Worm (Caenorhabditis elegans) whole organism, midembryonic: ENCODE measurements around the gene chmp-7.

Experiments
- T22C8.4 ChIP-seq: fragments of 200-800 bp; sonication (Bioruptor generic); IDR thresholded peaks from 2 replicates; pipeline ENCODE4 v1.3.6; 2022; ENCODE audit warnings: missing genetic modification characterization, missing compliant biosample characterization
- cog-1 ChIP-seq: sonication (generic microtip); optimal IDR thresholded peaks from 2 replicates; lab custom pipeline; 2016; ENCODE audit warnings: missing genetic modification characterization, missing compliant biosample characterization
- flt-1 ChIP-seq: fragments of 200-800 bp; sonication (Bioruptor generic); IDR thresholded peaks from 2 replicates; pipeline ENCODE4 v1.3.6; 2022; ENCODE audit warnings: missing genetic modification characterization, missing compliant biosample characterization
- klf-2 ChIP-seq: fragments of 200-800 bp; sonication (Bioruptor generic); conservative IDR thresholded peaks from 2 replicates; pipeline ENCODE4 v1.3.6; 2022; ENCODE audit warnings: missing genetic modification reagents, missing genetic modification characterization, missing compliant biosample characterization
- med-1 ChIP-seq: sonication (generic microtip); optimal IDR thresholded peaks from 2 replicates; lab custom pipeline; 2017; ENCODE audit warnings: missing genetic modification characterization, mild to moderate bottlenecking, missing compliant biosample characterization, antibody characterized with exemption, missing genetic modification reagents; ENCODE audit not compliant: insufficient read depth
- ref-1 ChIP-seq: fragments of 200-800 bp; sonication (Bioruptor generic); conservative IDR thresholded peaks from 2 replicates; pipeline ENCODE4 v1.3.6; 2022; ENCODE audit warnings: missing genetic modification reagents, missing genetic modification characterization, missing compliant biosample characterization
- tab-1 ChIP-seq: fragments of 200-800 bp; sonication (Bioruptor generic); IDR thresholded peaks from 2 replicates; pipeline ENCODE4 v1.3.6; 2022; ENCODE audit warnings: missing genetic modification characterization, missing compliant biosample characterization
- ztf-23 ChIP-seq: fragments of 200-800 bp; sonication (Bioruptor generic); IDR thresholded peaks from 2 replicates; pipeline ENCODE4 v1.3.6; 2022; ENCODE audit warnings: missing genetic modification reagents, missing genetic modification characterization, missing compliant biosample characterization
- ztf-29 ChIP-seq: fragments of 200-800 bp; sonication (Bioruptor generic); IDR thresholded peaks from 2 replicates; pipeline ENCODE4 v1.3.6; 2022; ENCODE audit warnings: missing genetic modification reagents, missing genetic modification characterization, missing compliant biosample characterization

Gene chmp-7

DNA sequence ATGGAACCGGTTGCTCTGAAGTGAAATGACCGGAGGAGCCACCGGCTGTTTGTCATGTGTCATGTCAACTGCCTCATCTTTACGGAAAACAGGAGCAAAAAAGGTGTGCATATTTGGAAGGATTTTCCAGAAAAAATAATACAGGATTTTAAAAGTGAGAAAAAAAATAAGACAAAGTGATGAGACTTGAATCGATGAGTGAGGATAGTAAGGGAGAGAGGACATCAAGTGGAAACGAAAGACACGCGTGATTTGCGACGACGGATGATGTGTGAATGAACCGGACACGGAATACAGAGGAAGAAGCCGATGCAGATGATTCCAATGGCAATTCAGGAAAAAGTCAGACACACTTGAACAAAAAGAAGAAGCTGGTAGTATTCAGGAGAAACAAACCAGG lies 30.5 kb upstream of the chmp-7 start:
- TF ChIP-seq med-1 (GFP tag; lab: Kevin White, UChicago) (no peak), klf-2 (GFP tag; lab: Robert Waterston, UW) (no peak), tab-1 (GFP tag; lab: Robert Waterston, UW) (no peak), ztf-23 (no peak), flt-1 (no peak), ref-1 (GFP tag; lab: Robert Waterston, UW) (no peak), T22C8.4 (GFP tag; lab: Robert Waterston, UW) (no peak), cog-1 (tag; lab: Kevin White, UChicago) (no peak), ztf-29 (GFP tag; lab: Robert Waterston, UW) (no peak)

DNA sequence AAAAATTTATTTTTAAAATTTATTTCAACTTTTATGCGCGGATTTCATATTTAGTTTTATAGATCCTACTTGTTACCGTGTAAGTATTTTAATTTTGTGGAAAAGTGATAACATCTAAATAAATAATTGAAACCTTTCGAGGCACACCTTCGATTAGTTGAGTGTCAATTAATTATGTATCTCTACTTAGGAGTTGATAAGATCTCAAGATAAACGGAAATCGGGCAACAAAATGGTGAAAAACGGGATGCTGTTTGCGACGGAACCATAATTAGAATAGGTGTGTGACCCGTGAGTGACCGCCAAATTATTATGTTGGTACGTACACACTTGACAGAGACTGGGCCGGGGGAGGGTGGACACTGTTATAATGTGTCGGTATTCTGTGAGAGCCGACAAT lies 28.4 kb upstream of the chmp-7 start:
- TF ChIP-seq klf-2 (GFP tag; lab: Robert Waterston, UW) (no peak), ref-1 (GFP tag; lab: Robert Waterston, UW) (no peak), med-1 (GFP tag; lab: Kevin White, UChicago) (no peak), cog-1 (tag; lab: Kevin White, UChicago) (no peak), T22C8.4 (GFP tag; lab: Robert Waterston, UW) (no peak)

DNA sequence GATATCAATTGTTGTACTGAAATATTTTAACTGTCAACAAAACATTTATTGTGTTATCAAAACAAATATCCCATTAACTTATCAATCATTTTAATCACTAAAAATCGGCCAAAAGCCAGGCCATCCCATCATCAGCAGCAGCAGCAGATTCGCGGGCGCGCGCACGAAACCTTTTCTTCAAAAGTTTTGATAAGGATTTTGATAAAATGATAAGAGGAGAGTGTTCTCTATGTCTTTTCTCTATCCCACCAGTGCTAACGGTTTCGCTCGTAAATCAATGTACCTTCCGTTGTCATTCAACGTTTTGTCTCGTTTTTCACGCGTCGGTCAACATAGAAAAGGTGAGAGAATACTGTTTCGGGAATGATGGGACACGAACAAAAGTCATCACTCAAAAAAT lies 26.7 kb upstream of the chmp-7 start:
- TF ChIP-seq klf-2 (GFP tag; lab: Robert Waterston, UW): no peak

DNA sequence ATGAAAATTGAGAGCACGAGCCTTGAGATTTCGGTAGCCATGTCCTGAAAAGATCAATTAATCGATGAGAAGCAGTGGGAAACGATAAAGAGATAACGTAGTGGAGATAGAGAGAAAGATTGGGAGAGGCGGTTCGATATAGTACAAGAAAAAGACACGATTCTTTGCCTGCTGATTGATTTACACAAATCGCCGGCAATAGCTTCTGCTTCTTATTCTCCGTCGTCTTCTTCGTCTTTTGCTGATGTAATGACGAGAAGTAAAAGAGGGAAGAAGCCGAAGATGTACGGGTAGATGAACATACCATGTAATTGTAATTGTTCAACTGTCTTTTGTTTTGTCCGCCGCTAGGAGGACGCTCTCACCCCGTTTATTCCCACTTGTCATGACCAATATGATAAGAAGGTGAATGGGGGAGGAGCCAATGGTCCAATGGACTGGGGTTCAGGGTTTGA lies 25.5 kb upstream of the chmp-7 start, which contains the start of gene F37B12.1:
Gene F37B12.1 (minus strand): TSS at position 51 of the 455 bp plus-strand sequence.
- TF ChIP-seq med-1 (GFP tag; lab: Kevin White, UChicago) (no peak), klf-2 (GFP tag; lab: Robert Waterston, UW) (no peak), T22C8.4 (GFP tag; lab: Robert Waterston, UW) (no peak), ref-1 (GFP tag; lab: Robert Waterston, UW) (no peak), cog-1 (tag; lab: Kevin White, UChicago) (no peak), flt-1 (no peak), tab-1 (GFP tag; lab: Robert Waterston, UW) (no peak), ztf-29 (GFP tag; lab: Robert Waterston, UW) (no peak), ztf-23 (no peak)

DNA sequence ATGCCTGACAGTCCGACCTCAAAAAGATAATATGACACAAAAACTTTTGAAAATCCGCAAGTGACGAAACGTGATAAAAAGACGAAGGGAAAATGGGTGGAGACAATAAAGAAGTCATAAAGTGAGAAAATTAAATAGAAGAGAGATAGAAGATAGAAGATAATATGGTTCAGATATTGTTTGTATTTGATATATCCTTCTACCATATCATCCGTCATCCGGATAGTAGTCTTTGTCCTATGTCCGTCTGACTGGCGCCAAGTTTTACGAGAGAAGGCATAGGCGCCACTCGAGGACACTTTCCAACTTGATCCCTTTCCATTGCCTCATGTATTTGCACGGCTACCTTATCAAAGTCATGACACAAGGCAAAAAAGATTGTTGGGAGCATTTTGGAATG lies 22.9 kb upstream of the chmp-7 start:
- no peak for TF ChIP-seq ztf-29 (GFP tag; lab: Robert Waterston, UW)
- no peak for TF ChIP-seq med-1 (GFP tag; lab: Kevin White, UChicago)
- TF ChIP-seq tab-1 (GFP tag; lab: Robert Waterston, UW): no peak

DNA sequence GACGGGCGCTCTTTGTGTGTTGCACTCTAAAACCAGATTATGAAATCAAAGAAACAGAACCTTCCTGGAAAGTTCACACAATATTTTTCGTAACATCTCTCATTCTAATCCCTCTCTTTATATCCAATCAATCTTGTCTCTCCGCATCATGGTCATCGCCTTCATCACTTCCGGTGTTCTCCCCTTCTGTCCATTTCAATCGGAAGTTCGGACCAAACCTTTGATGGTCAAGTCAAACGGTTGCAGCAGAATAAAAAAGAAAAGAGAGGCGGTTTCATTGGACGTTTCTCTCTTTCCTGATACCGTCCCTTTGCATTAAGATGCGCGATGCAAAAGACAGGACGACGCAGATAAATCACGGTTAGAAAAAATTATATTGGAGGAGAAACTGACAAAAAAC lies 21.7 kb upstream of the chmp-7 start:
- no peak for TF ChIP-seq med-1 (GFP tag; lab: Kevin White, UChicago)
- TF ChIP-seq flt-1: no peak
- TF ChIP-seq tab-1 (GFP tag; lab: Robert Waterston, UW): no peak
- no peak for TF ChIP-seq ztf-23
- no peak for TF ChIP-seq klf-2 (GFP tag; lab: Robert Waterston, UW)
- TF ChIP-seq ztf-29 (GFP tag; lab: Robert Waterston, UW): no peak
- TF ChIP-seq ref-1 (GFP tag; lab: Robert Waterston, UW): no peak
- no peak for TF ChIP-seq T22C8.4 (GFP tag; lab: Robert Waterston, UW)
- no peak for TF ChIP-seq cog-1 (tag; lab: Kevin White, UChicago)

DNA sequence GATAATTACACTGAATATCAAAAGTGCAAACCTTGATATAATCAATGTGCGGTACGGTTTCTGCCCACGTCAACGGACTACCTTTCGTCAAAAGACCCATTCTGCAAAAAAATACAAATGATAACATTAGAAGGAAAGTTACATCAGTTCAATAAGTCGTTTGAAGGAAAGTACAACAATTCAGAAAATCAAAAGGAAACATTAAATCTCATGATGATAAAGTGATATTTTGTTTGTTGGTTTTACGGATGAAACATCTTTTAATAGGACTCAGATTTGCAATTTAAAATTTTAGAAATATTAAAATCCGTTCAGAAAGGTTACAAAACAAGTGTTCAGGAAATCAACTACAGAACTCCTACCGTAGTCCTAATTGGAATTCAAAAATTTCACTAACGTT lies 16.6 kb upstream of the chmp-7 start, which contains the start of gene gcs-1:
Gene gcs-1 (minus strand): TSS at position 101 of the 400 bp plus-strand sequence.
- TF ChIP-seq med-1 (GFP tag; lab: Kevin White, UChicago) (no peak), T22C8.4 (GFP tag; lab: Robert Waterston, UW) (no peak), cog-1 (tag; lab: Kevin White, UChicago) (no peak), tab-1 (GFP tag; lab: Robert Waterston, UW) (no peak), ref-1 (GFP tag; lab: Robert Waterston, UW) (no peak), klf-2 (GFP tag; lab: Robert Waterston, UW) (no peak), ztf-29 (GFP tag; lab: Robert Waterston, UW) (no peak), flt-1 (no peak), ztf-23 (no peak)

DNA sequence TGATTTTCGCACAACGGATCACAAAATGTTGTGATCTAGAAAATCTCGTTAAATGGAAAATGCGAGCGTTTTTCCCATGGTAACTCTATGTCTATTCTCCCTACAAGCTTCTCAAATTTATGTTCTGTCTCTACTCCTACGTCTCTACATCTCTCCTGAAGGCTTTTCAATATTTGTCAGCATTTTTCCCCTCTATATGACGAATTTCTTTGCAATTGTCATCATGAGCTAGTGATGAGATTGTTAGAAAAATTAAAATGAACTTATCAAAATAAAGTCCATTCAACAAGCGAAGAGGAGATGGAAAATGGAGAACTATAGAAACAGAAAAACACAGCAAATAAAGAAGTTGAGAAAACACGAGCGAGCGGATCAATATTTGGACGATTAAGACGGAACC lies 16.0 kb upstream of the chmp-7 start:
- TF ChIP-seq flt-1: no peak
- TF ChIP-seq ztf-23: no peak
- no peak for TF ChIP-seq cog-1 (tag; lab: Kevin White, UChicago)
- TF ChIP-seq T22C8.4 (GFP tag; lab: Robert Waterston, UW): no peak
- no peak for TF ChIP-seq ref-1 (GFP tag; lab: Robert Waterston, UW)
- no peak for TF ChIP-seq med-1 (GFP tag; lab: Kevin White, UChicago)
- no peak for TF ChIP-seq ztf-29 (GFP tag; lab: Robert Waterston, UW)
- TF ChIP-seq klf-2 (GFP tag; lab: Robert Waterston, UW): no peak
- TF ChIP-seq tab-1 (GFP tag; lab: Robert Waterston, UW): no peak

DNA sequence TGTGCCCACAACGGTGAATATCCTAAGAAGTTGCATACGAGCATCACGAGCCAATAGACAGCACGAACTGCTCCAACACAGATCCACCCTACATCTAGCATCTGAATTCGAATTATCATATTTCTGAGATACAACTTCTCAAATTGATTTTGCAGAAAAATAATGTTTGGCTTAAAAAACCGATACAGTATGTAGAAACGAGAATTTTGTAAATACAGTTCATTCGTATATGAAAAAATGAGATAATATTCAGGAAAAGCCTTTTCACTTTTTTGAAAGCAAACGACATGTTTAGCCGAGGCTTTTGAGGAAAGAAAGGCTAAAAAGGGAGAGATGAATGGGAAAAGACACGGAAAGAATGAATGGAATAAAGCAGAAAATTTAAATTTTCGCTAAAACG lies 13.5 kb upstream of the chmp-7 start, which contains the start of gene F37B12.3:
Gene F37B12.3 (minus strand): TSS at position 101 of the 400 bp plus-strand sequence.
- TF ChIP-seq cog-1 (tag; lab: Kevin White, UChicago): no peak
- no peak for TF ChIP-seq ztf-29 (GFP tag; lab: Robert Waterston, UW)
- no peak for TF ChIP-seq med-1 (GFP tag; lab: Kevin White, UChicago)
- no peak for TF ChIP-seq tab-1 (GFP tag; lab: Robert Waterston, UW)
- no peak for TF ChIP-seq ztf-23
- TF ChIP-seq flt-1: no peak
- no peak for TF ChIP-seq klf-2 (GFP tag; lab: Robert Waterston, UW)
- no peak for TF ChIP-seq T22C8.4 (GFP tag; lab: Robert Waterston, UW)
- no peak for TF ChIP-seq ref-1 (GFP tag; lab: Robert Waterston, UW)

DNA sequence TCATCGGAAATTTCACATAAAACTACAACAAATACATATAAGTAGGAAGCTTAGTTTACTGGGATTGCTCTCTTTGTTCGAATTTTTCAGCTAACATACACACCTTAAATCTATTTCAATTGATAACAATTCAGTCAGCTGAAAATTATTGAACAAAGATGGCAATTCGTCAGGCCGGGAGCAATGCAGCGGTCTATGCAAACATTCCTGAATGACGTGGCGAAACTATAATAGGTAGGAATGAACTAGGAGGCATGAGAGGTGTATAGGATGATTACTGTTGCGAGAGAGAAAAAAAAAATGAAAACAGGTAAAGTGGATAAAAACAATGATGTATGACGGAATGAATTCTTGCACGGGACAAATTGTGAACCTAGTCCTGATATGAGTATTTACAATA lies 12.7 kb upstream of the chmp-7 start:
- TF ChIP-seq T22C8.4 (GFP tag; lab: Robert Waterston, UW): no peak
- no peak for TF ChIP-seq ztf-23
- no peak for TF ChIP-seq flt-1
- TF ChIP-seq tab-1 (GFP tag; lab: Robert Waterston, UW): no peak
- TF ChIP-seq klf-2 (GFP tag; lab: Robert Waterston, UW): no peak
- no peak for TF ChIP-seq med-1 (GFP tag; lab: Kevin White, UChicago)
